Worm (Caenorhabditis elegans) whole organism, L3 larva: ENCODE measurements around the gene F42A10.6.
A peak's percentile ranks its signal among the peaks of the same experiment; 100 is the strongest.

Source experiments
- R02D3.7 ChIP-seq: fragments of 150-350 bp; optimal IDR thresholded peaks from 2 replicates; lab custom pipeline; 2014; ENCODE audit warnings: missing biosample characterization, missing genetic modification characterization
- ZK546.5 ChIP-seq: sonication (generic microtip); optimal IDR thresholded peaks from 2 replicates; lab custom pipeline; 2017; ENCODE audit warnings: missing biosample characterization, missing genetic modification characterization
- aly-2 ChIP-seq: fragments of 150-350 bp; optimal IDR thresholded peaks from 2 replicates; lab custom pipeline; 2014; ENCODE audit warnings: missing biosample characterization, missing genetic modification characterization
- ama-1 ChIP-seq: fragments of 150-350 bp; optimal IDR thresholded peaks from 2 replicates; lab custom pipeline; 2018
- ceh-28 ChIP-seq: fragments of 150-350 bp; optimal IDR thresholded peaks from 2 replicates; lab custom pipeline; 2014; ENCODE audit warnings: missing biosample characterization, missing genetic modification reagents, missing genetic modification characterization
- ceh-82 ChIP-seq: fragments of 150-350 bp; optimal IDR thresholded peaks from 2 replicates; lab custom pipeline; 2014; ENCODE audit warnings: missing biosample characterization, missing genetic modification characterization
- ceh-9 ChIP-seq: sonication (generic microtip); optimal IDR thresholded peaks from 2 replicates; lab custom pipeline; 2018; ENCODE audit warnings: missing biosample characterization, missing genetic modification characterization
- daf-12 ChIP-seq: fragments of 150-350 bp; optimal IDR thresholded peaks from 2 replicates; lab custom pipeline; 2014; ENCODE audit warnings: missing biosample characterization, missing genetic modification reagents, missing genetic modification characterization
- egl-27 ChIP-seq: sonication (generic microtip); optimal IDR thresholded peaks from 4 replicates; lab custom pipeline; 2017; ENCODE audit warnings: missing biosample characterization, missing genetic modification reagents, missing genetic modification characterization
- egl-5 ChIP-seq: fragments of 150-350 bp; optimal IDR thresholded peaks from 2 replicates; lab custom pipeline; 2017; ENCODE audit warnings: missing biosample characterization, missing genetic modification reagents, missing genetic modification characterization, inconsistent platforms
- elt-1 ChIP-seq: fragments of 150-350 bp; optimal IDR thresholded peaks from 2 replicates; lab custom pipeline; 2014; ENCODE audit warnings: missing biosample characterization, missing genetic modification characterization
- elt-2 ChIP-seq: sonication (generic microtip); optimal IDR thresholded peaks from 2 replicates; lab custom pipeline; 2016; ENCODE audit warnings: missing genetic modification reagents, mild to moderate bottlenecking, missing genetic modification characterization, missing compliant biosample characterization
- elt-3 ChIP-seq, 3 experiments: fragments of 150-350 bp in 1 of 3; sonication (generic microtip) in 2 of 3; optimal IDR thresholded peaks; 2 replicates in 2 of 3; 4 replicates in 1 of 3; lab custom pipeline; 2014 to 2017; ENCODE audit warnings: missing biosample characterization in 3 of 3, missing genetic modification characterization in 3 of 3
- eor-1 ChIP-seq, 2 experiments: fragments of 150-350 bp; optimal IDR thresholded peaks; 2 replicates each; lab custom pipeline; 2014 to 2018; ENCODE audit warnings: missing biosample characterization in 2 of 2, missing genetic modification characterization in 2 of 2
- fkh-10 ChIP-seq: sonication (generic microtip); optimal IDR thresholded peaks from 2 replicates; lab custom pipeline; 2017; ENCODE audit warnings: missing biosample characterization, missing genetic modification reagents, missing genetic modification characterization
- fos-1 ChIP-seq: fragments of 150-350 bp; optimal IDR thresholded peaks from 2 replicates; lab custom pipeline; 2014; ENCODE audit warnings: missing biosample characterization, missing genetic modification characterization
- hmg-11 ChIP-seq: sonication (generic microtip); optimal IDR thresholded peaks from 2 replicates; lab custom pipeline; 2016; ENCODE audit warnings: missing genetic modification characterization, missing compliant biosample characterization
- jun-1 ChIP-seq: fragments of 150-350 bp; optimal IDR thresholded peaks from 2 replicates; lab custom pipeline; 2014; ENCODE audit warnings: missing biosample characterization, missing genetic modification reagents, missing genetic modification characterization
- lin-15B ChIP-seq: fragments of 150-350 bp; optimal IDR thresholded peaks from 2 replicates; lab custom pipeline; 2014; ENCODE audit warnings: missing biosample characterization, missing genetic modification characterization
- lsy-12 ChIP-seq: sonication (generic microtip); optimal IDR thresholded peaks from 2 replicates; lab custom pipeline; 2016; ENCODE audit warnings: mild to moderate bottlenecking, missing genetic modification characterization, missing compliant biosample characterization
- mdl-1 ChIP-seq: fragments of 150-350 bp; optimal IDR thresholded peaks from 2 replicates; lab custom pipeline; 2014; ENCODE audit warnings: missing biosample characterization, missing genetic modification characterization
- mml-1 ChIP-seq: fragments of 150-350 bp; sonication (generic microtip); optimal IDR thresholded peaks from 3 replicates; lab custom pipeline; 2014; ENCODE audit warnings: missing biosample characterization, missing genetic modification characterization
- nfya-1 ChIP-seq: sonication (generic microtip); optimal IDR thresholded peaks from 2 replicates; lab custom pipeline; 2017; ENCODE audit warnings: missing genetic modification characterization, mild to moderate bottlenecking, missing compliant biosample characterization, antibody characterized with exemption, moderate library complexity; ENCODE audit not compliant: insufficient read depth
- nhr-12 ChIP-seq: fragments of 150-350 bp; optimal IDR thresholded peaks from 2 replicates; lab custom pipeline; 2014; ENCODE audit warnings: missing biosample characterization, missing genetic modification characterization
- nhr-23 ChIP-seq: fragments of 150-350 bp; optimal IDR thresholded peaks from 2 replicates; lab custom pipeline; 2014; ENCODE audit warnings: missing biosample characterization, missing genetic modification reagents, missing genetic modification characterization
- nhr-237 ChIP-seq: fragments of 150-350 bp; optimal IDR thresholded peaks from 2 replicates; lab custom pipeline; 2014; ENCODE audit warnings: missing biosample characterization, missing genetic modification characterization
- nhr-25 ChIP-seq: sonication (generic microtip); optimal IDR thresholded peaks from 2 replicates; lab custom pipeline; 2017; ENCODE audit warnings: missing biosample characterization, missing genetic modification characterization
- nhr-28 ChIP-seq: fragments of 150-350 bp; optimal IDR thresholded peaks from 2 replicates; lab custom pipeline; 2014; ENCODE audit warnings: missing biosample characterization, missing genetic modification characterization
- nhr-43 ChIP-seq: sonication (generic microtip); optimal IDR thresholded peaks from 2 replicates; lab custom pipeline; 2016; ENCODE audit warnings: mild to moderate bottlenecking, missing genetic modification characterization, missing compliant biosample characterization; ENCODE audit not compliant: poor library complexity, severe bottlenecking
- nhr-67 ChIP-seq: fragments of 150-350 bp; optimal IDR thresholded peaks from 2 replicates; lab custom pipeline; 2014; ENCODE audit warnings: missing biosample characterization, missing genetic modification characterization
- nhr-76 ChIP-seq: fragments of 150-350 bp; sonication (generic microtip); optimal IDR thresholded peaks from 5 replicates; lab custom pipeline; 2014; ENCODE audit warnings: missing biosample characterization, missing genetic modification characterization
- nhr-77 ChIP-seq: fragments of 150-350 bp; optimal IDR thresholded peaks from 2 replicates; lab custom pipeline; 2014; ENCODE audit warnings: missing biosample characterization, missing genetic modification characterization
- pha-4 ChIP-seq: fragments of 150-350 bp; optimal IDR thresholded peaks from 2 replicates; lab custom pipeline; 2014; ENCODE audit warnings: missing biosample characterization, missing genetic modification reagents, missing genetic modification characterization
- pqm-1 ChIP-seq: fragments of 150-350 bp; optimal IDR thresholded peaks from 2 replicates; lab custom pipeline; 2017; ENCODE audit warnings: missing biosample characterization, missing genetic modification characterization, inconsistent platforms
- sea-2 ChIP-seq: fragments of 150-350 bp; sonication (generic microtip); optimal IDR thresholded peaks from 4 replicates; lab custom pipeline; 2014; ENCODE audit warnings: missing biosample characterization, missing genetic modification reagents, missing genetic modification characterization
- skn-1 ChIP-seq: fragments of 150-350 bp; optimal IDR thresholded peaks from 2 replicates; lab custom pipeline; 2014; ENCODE audit warnings: missing biosample characterization, missing genetic modification characterization
- tbx-2 ChIP-seq: sonication (generic microtip); optimal IDR thresholded peaks from 2 replicates; lab custom pipeline; 2016; ENCODE audit warnings: mild to moderate bottlenecking, missing genetic modification characterization, missing compliant biosample characterization
- unc-39 ChIP-seq: sonication (generic microtip); optimal IDR thresholded peaks from 4 replicates; lab custom pipeline; 2017; ENCODE audit warnings: missing biosample characterization, missing genetic modification characterization
- unc-62 ChIP-seq: fragments of 150-350 bp; sonication (generic microtip); optimal IDR thresholded peaks from 4 replicates; lab custom pipeline; 2014; ENCODE audit warnings: missing biosample characterization, missing genetic modification reagents, missing genetic modification characterization
- ztf-11 ChIP-seq: fragments of 150-350 bp; optimal IDR thresholded peaks from 2 replicates; lab custom pipeline; 2014; ENCODE audit warnings: missing biosample characterization, missing genetic modification characterization
- ztf-4 ChIP-seq: fragments of 150-350 bp; optimal IDR thresholded peaks from 2 replicates; lab custom pipeline; 2014; ENCODE audit warnings: missing biosample characterization, missing genetic modification characterization

The F42A10.6 gene

DNA sequence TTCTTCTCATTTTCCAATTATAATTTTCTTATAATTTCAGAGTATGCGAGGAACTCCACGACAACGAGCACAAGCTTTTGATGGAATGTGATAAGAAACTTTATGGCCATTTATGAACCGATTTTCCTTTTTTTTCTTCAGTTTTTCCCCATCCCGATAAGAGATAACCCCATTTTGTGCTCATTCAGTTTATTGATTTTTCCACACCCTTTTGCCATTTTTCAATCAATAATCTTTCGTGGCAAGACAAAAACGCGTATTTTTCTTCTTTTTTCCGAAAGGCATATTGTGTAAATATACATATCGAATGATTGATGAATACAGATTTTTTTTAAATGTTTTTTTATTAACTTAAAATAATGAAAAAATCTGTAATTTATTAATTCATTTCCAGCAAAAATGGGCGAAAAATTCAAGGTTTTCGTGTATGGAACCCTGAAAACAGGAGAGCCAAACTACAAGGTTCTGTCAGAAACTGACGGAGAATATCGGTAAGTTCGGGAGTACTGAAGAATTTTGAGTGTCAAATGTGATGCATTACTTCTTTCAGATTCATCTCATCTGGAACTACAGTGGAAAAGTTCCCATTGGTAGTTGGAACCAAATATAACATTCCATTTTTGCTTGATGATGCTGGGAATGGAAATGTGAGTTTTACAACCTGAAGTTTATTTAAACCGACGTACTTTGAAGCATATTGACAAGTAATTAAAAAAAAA lies 12.2 kb downstream of the F42A10.6 start, which contains the start of gene F42A10.9:
Gene F42A10.9, plus strand, starts transcription at position 321 of the 719 bp plus-strand sequence.
- TF ChIP-seq nhr-43 (tag; lab: Kevin White, UChicago), result peak; percentile 9
- TF ChIP-seq nhr-28 (tag; lab: Kevin White, UChicago), result no peak
- no peak for TF ChIP-seq ZK546.5 (tag; lab: Kevin White, UChicago)
- peak; percentile 88 for TF ChIP-seq ama-1 (lab: Kevin White, UChicago)
- no peak for TF ChIP-seq nhr-237 (tag; lab: Kevin White, UChicago)
- no peak for TF ChIP-seq egl-5 (tag; lab: Kevin White, UChicago)
- TF ChIP-seq lsy-12 (tag; lab: Kevin White, UChicago), result no peak
- TF ChIP-seq unc-39, result no peak
- TF ChIP-seq elt-3 (tag; optimal IDR thresholded peaks at IDR 0.05; lab: Kevin White, UChicago), result no peak
- no peak for TF ChIP-seq nhr-77 (tag; lab: Kevin White, UChicago)
- no peak for TF ChIP-seq R02D3.7
- TF ChIP-seq pha-4 (tag; lab: Kevin White, UChicago), result peak; percentile 17
- no peak for TF ChIP-seq egl-27
- TF ChIP-seq jun-1 (tag; lab: Kevin White, UChicago), result no peak
- TF ChIP-seq nhr-67, result no peak
- TF ChIP-seq elt-2 (tag; lab: Kevin White, UChicago), result peak; percentile 68
- TF ChIP-seq eor-1 (tag; optimal IDR thresholded peaks at IDR 0.05; lab: Kevin White, UChicago), result no peak
- no peak for TF ChIP-seq mml-1 (tag; lab: Kevin White, UChicago)
- no peak for TF ChIP-seq fkh-10
- TF ChIP-seq nhr-76 (tag; lab: Kevin White, UChicago), result no peak
- TF ChIP-seq ceh-9, result no peak
- no peak for TF ChIP-seq skn-1 (tag; lab: Kevin White, UChicago)
- no peak for TF ChIP-seq pqm-1 (tag; lab: Kevin White, UChicago)
- no peak for TF ChIP-seq fos-1 (tag; lab: Kevin White, UChicago)
- TF ChIP-seq elt-1 (tag; lab: Kevin White, UChicago), result no peak
- TF ChIP-seq nhr-25 (tag; lab: Kevin White, UChicago), result peak; percentile 20
- TF ChIP-seq aly-2 (tag; lab: Kevin White, UChicago), result no peak
- TF ChIP-seq nhr-12, result no peak
- peak; percentile 61 for TF ChIP-seq ztf-4 (tag; lab: Kevin White, UChicago)
- TF ChIP-seq hmg-11, result no peak
- no peak for TF ChIP-seq unc-62 (GFP tag; lab: Kevin White, UChicago)

DNA sequence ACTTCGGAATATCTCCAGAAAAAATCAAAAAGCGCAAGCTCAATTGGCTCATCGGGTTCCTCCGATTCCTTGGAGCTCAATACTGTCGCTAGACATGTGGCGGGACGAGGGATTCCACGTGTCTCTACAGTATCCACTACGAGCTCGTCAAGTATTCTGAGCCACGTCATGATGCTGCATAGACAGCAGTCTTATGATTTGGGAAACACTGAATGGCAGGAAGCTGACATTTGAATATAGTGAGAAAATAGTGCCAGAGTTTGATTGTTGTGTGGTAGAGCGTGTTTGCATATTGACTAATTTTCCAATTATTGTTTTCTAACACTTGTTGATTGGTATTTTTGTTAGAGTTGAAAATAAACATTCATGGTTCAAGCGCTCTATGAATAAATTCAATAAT lies 13.3 kb downstream of the F42A10.6 start:
- TF ChIP-seq fos-1 (tag; lab: Kevin White, UChicago) (no peak), nhr-23 (tag; lab: Kevin White, UChicago) (no peak), tbx-2 (tag; lab: Kevin White, UChicago) (no peak), nhr-77 (tag; lab: Kevin White, UChicago) (no peak), elt-1 (tag; lab: Kevin White, UChicago) (no peak), R02D3.7 (no peak)
- TF ChIP-seq, all 47 proteins: peak for 0

DNA sequence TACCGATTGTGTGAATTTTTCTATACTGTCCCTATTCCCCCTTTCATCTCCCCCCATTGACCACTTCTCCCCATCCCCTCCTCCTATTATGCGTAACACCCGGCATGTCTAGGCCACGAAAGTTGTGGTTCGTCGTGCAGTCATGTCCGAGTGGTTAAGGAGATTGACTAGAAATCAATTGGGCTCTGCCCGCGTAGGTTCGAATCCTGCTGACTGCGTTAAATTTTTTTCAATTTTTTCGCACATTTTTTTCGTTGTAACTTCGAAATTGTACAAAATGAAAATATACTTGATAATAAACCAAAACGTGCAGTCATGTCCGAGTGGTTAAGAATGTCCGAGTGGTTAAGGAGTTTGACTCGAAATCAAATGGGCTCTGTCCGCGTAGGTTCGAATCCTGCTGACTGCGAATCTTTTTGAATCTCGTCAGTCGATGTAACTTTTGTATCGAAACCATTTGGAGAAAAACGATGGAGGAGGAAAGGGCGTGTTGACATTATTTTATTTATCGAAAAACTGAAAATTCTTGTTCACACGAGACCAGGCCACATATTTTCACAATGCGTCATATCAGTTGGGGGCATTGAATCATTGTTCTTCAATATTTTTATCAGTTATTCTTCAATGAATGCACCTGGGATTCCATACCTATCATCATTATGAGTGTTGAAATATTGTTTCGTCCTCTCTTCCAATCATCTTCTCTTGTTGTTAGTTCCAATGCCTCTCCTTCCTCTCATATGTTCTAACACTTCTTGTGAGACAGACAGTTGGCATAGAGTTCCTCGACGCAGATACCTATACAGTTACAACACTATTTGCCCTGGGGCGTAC lies 17.8 kb downstream of the F42A10.6 start, which contains the start of gene nfm-1:
Gene nfm-1, plus strand, starts transcription at position 812 of the 834 bp plus-strand sequence.
- TF ChIP-seq nhr-76 (tag; lab: Kevin White, UChicago) (no peak), unc-39 (no peak), ama-1 (lab: Kevin White, UChicago) (no peak), nhr-23 (tag; lab: Kevin White, UChicago) (peak; percentile 63), egl-27 (peak; percentile 64), sea-2 (GFP tag; lab: Kevin White, UChicago) (no peak), nhr-67 (no peak), nhr-28 (tag; lab: Kevin White, UChicago) (no peak), ZK546.5 (tag; lab: Kevin White, UChicago) (no peak), ztf-11 (tag; lab: Kevin White, UChicago) (no peak), lsy-12 (tag; lab: Kevin White, UChicago) (peak; percentile 55), nhr-43 (tag; lab: Kevin White, UChicago) (peak; percentile 55), nfya-1 (tag; lab: Kevin White, UChicago) (peak; percentile 68), ztf-4 (tag; lab: Kevin White, UChicago) (no peak), ceh-9 (no peak), ceh-28 (tag; lab: Kevin White, UChicago) (peak; percentile 42), nhr-25 (tag; lab: Kevin White, UChicago) (peak; percentile 48), unc-62 (GFP tag; lab: Kevin White, UChicago) (no peak), nhr-77 (tag; lab: Kevin White, UChicago) (no peak), pqm-1 (tag; lab: Kevin White, UChicago) (peak; percentile 60), elt-3 (tag; optimal IDR thresholded peaks at IDR 0.05; lab: Kevin White, UChicago) (peak in 1 of 3 experiments; percentile 44), mdl-1 (no peak), fkh-10 (peak; percentile 47), ceh-82 (no peak), elt-1 (tag; lab: Kevin White, UChicago) (no peak), tbx-2 (tag; lab: Kevin White, UChicago) (peak; percentile 20), fos-1 (tag; lab: Kevin White, UChicago) (no peak), aly-2 (tag; lab: Kevin White, UChicago) (peak; percentile 22), egl-5 (tag; lab: Kevin White, UChicago) (peak; percentile 38), lin-15B (tag; lab: Kevin White, UChicago) (peak; percentile 48), skn-1 (tag; lab: Kevin White, UChicago) (peak; percentile 47), eor-1 (tag; optimal IDR thresholded peaks at IDR 0.05; lab: Kevin White, UChicago) (no peak), nhr-237 (tag; lab: Kevin White, UChicago) (no peak), elt-2 (tag; lab: Kevin White, UChicago) (peak; percentile 94), pha-4 (tag; lab: Kevin White, UChicago) (peak; percentile 54), daf-12 (tag; lab: Kevin White, UChicago) (no peak)
